Worm (Caenorhabditis elegans): ENCODE data around the gene cpb-1.

DNA sequence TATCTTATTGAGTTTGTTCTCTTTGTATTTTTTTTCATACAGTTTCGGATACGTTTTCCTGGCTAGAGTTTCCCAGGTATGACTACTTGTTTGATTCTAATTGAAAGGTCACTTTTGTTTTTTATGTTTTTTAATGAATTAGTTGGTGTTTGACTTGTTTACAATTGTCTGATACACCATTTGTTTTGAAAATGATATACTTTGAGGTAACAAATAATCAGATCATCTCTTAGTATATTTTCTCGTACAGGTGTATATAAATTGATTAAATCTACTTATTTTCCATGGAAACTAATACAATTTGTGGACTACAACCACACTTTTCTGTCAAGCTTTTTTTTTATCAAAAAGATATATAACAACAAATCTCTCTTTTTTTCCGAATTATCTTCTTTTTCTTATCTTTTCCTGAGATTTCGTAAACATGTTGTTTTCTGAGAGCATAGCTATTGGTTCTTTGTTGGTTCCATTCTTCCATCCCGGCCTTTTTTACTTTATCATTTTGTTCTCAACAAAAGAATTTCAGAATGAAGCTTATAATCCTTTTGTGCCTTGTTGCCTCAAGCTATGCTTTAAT is 7.8 kb downstream of the cpb-1 start, which contains the start of gene ttr-5:
- TF ChIP-seq ztf-11 (tag; optimal IDR thresholded peaks at IDR 0.05): no peak
- no peak for TF ChIP-seq fos-1 (tag; optimal IDR thresholded peaks at IDR 0.05)
- TF ChIP-seq ztf-4 (tag; optimal IDR thresholded peaks at IDR 0.05): no peak
- no peak for TF ChIP-seq elt-3 (tag; optimal IDR thresholded peaks at IDR 0.05)
- no peak for TF ChIP-seq lin-39 (tag; optimal IDR thresholded peaks at IDR 0.05)
- no peak for TF ChIP-seq aly-2 (tag; optimal IDR thresholded peaks at IDR 0.05)
- no peak for TF ChIP-seq snpc-4 (tag; optimal IDR thresholded peaks at IDR 0.05)
- TF ChIP-seq nhr-11 (tag; optimal IDR thresholded peaks at IDR 0.05): no peak
